Fruit fly (Drosophila melanogaster) whole organism, pupa: ENCODE data around the gene CG31493.
A peak's percentile ranks its signal among the peaks of the same experiment; 100 is the strongest.

Experiments
- CG10348 ChIP-seq: fragments of 200-800 bp; sonication (Bioruptor generic); IDR thresholded peaks from 2 replicates; pipeline ENCODE4 v1.3.6; 2022; ENCODE audit warnings: missing biosample characterization, missing genetic modification characterization
- CG12605 ChIP-seq: fragments of 200-800 bp; sonication (Bioruptor generic); IDR thresholded peaks from 2 replicates; pipeline ENCODE4 v1.3.6; 2022; ENCODE audit warnings: missing biosample characterization, missing genetic modification characterization
- CG13204 ChIP-seq: fragments of 200-800 bp; sonication (Bioruptor generic); optimal IDR thresholded peaks from 2 replicates; lab custom pipeline; 2018; ENCODE audit warnings: missing biosample characterization, mild to moderate bottlenecking, missing genetic modification characterization, moderate library complexity
- CG14655 ChIP-seq: fragments of 200-800 bp; sonication (Bioruptor generic); optimal IDR thresholded peaks from 3 replicates; lab custom pipeline; 2017; ENCODE audit warnings: mild to moderate bottlenecking, missing biosample characterization, missing genetic modification reagents, missing genetic modification characterization
- CG34367 ChIP-seq: fragments of 200-800 bp; sonication (Bioruptor generic); optimal IDR thresholded peaks from 2 replicates; lab custom pipeline; 2018; ENCODE audit warnings: missing biosample characterization, mild to moderate bottlenecking, missing genetic modification characterization
- CG4496 ChIP-seq: fragments of 200-800 bp; sonication (Bioruptor generic); IDR thresholded peaks from 3 replicates; pipeline ENCODE4 v1.3.6; 2022; ENCODE audit warnings: missing biosample characterization, missing genetic modification characterization
- CG8159 ChIP-seq: fragments of 200-800 bp; sonication (Bioruptor generic); optimal IDR thresholded peaks from 3 replicates; lab custom pipeline; 2018; ENCODE audit warnings: missing biosample characterization, mild to moderate bottlenecking, missing genetic modification characterization, moderate library complexity
- CG8301 ChIP-seq: fragments of 200-800 bp; sonication (Bioruptor generic); optimal IDR thresholded peaks from 2 replicates; lab custom pipeline; 2018; ENCODE audit warnings: missing biosample characterization, mild to moderate bottlenecking, missing genetic modification characterization
- CG9948 ChIP-seq: fragments of 200-800 bp; sonication (Bioruptor generic); optimal IDR thresholded peaks from 2 replicates; lab custom pipeline; 2018; ENCODE audit warnings: missing biosample characterization, mild to moderate bottlenecking, missing genetic modification characterization, moderate library complexity
- D1 ChIP-seq: fragments of 200-800 bp; sonication (Bioruptor generic); optimal IDR thresholded peaks from 2 replicates; lab custom pipeline; 2018; ENCODE audit warnings: missing biosample characterization, mild to moderate bottlenecking, missing genetic modification characterization, moderate library complexity
- EcR ChIP-seq: fragments of 200-800 bp; sonication (Bioruptor generic); optimal IDR thresholded peaks from 3 replicates; lab custom pipeline; 2019; ENCODE audit warnings: missing biosample characterization, missing genetic modification characterization, mild to moderate bottlenecking, moderate library complexity, missing genetic modification reagents
- gl ChIP-seq: fragments of 200-800 bp; sonication (Bioruptor generic); optimal IDR thresholded peaks from 2 replicates; lab custom pipeline; 2018; ENCODE audit warnings: missing biosample characterization, mild to moderate bottlenecking, missing genetic modification characterization

- TF ChIP-seq gl (tag; lab: Kevin White, UChicago) (peak; percentile 68), D1 (tag; lab: Kevin White, UChicago) (peak; percentile 95), CG4496 (no peak), EcR (GFP tag; lab: Kevin White, UChicago) (no peak), CG12605 (GFP tag; lab: Robert Waterston, UW) (no peak), CG10348 (GFP tag; lab: Robert Waterston, UW) (no peak), CG9948 (tag; lab: Kevin White, UChicago) (peak; percentile 96), CG8159 (tag; lab: Kevin White, UChicago) (peak; percentile 96), CG14655 (peak; percentile 98), CG13204 (GFP tag; lab: Kevin White, UChicago) (peak; percentile 71), CG8301 (peak; percentile 98), CG34367 (tag; lab: Kevin White, UChicago) (peak; percentile 95)
Measured at dm6 chr3R:7108589-7109312, 22.6 kb upstream of the CG31493 start.
